Comparison of ENCODE assay signal across 1 worm cellular context in the genomic region with DNA sequence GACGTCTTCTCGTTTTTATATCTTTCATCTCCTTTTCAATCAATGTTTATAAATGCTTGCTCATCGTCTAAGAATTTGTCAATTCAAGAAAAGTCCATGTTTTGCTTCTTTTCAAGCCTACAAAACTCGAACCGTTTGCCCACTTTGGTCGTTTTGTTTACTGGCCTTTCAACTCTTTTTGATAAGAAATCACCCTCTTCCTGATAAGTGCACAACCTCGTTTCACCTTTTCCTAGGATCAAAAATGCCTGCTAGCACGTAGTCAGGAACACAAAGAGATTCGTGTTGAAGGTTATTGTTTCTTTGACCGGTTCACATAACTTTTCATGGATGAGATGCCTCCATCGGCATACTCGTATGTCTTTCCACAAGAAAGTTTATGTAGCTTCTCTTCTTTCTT.
TF ChIP-seq lines count a peak whose summit lies in the region.

No protein-coding gene starts in this region.

TF ChIP-seq in whole organism, L4 larva, 104 proteins besides CTCF, POLR2A, EP300 and RAD21 (continued from another document):
- TF ChIP-seq ceh-32 (tag; optimal IDR thresholded peaks at IDR 0.05; lab: Kevin White, UChicago; ENCODE audit: poor library complexity) (no peak), lim-7 (GFP tag; IDR thresholded peaks at IDR 0.05; lab: Robert Waterston, UW) (no peak), lin-13 (GFP tag; optimal IDR thresholded peaks at IDR 0.05; lab: Kevin White, UChicago) (no peak), attf-4 (tag; optimal IDR thresholded peaks at IDR 0.05; lab: Kevin White, UChicago) (no peak), T26A8.4 (GFP tag; IDR thresholded peaks at IDR 0.05; lab: Robert Waterston, UW) (no peak), mxl-2 (GFP tag; conservative IDR thresholded peaks at IDR 0.05; lab: Robert Waterston, UW) (no peak), madf-9 (GFP tag; conservative IDR thresholded peaks at IDR 0.05; lab: Robert Waterston, UW) (no peak), rbr-2 (tag; optimal IDR thresholded peaks at IDR 0.05; lab: Kevin White, UChicago) (no peak), php-3 (GFP tag; IDR thresholded peaks at IDR 0.05; lab: Robert Waterston, UW) (no peak), aha-1 (tag; lab: Kevin White, UChicago) (peak; percentile 76), mxl-3 (GFP tag; optimal IDR thresholded peaks at IDR 0.05; lab: Kevin White, UChicago) (no peak), dmd-6 (GFP tag; IDR thresholded peaks at IDR 0.05; lab: Robert Waterston, UW) (peak; percentile 33; the same call in 1 of the 2 replicates), nhr-111 (GFP tag; optimal IDR thresholded peaks at IDR 0.05; lab: Kevin White, UChicago) (no peak), nhr-41 (GFP tag; IDR thresholded peaks at IDR 0.05; lab: Robert Waterston, UW) (peak; percentile 63; the same call in 1 of the 2 replicates), dpl-1 (GFP tag; optimal IDR thresholded peaks at IDR 0.05; lab: Kevin White, UChicago) (no peak), ZK337.2 (GFP tag; IDR thresholded peaks at IDR 0.05; lab: Robert Waterston, UW) (no peak), pqm-1 (tag; optimal IDR thresholded peaks at IDR 0.05; lab: Kevin White, UChicago) (peak; percentile 49), fkh-10 (GFP tag; optimal IDR thresholded peaks at IDR 0.05; lab: Kevin White, UChicago) (no peak), dve-1 (tag; optimal IDR thresholded peaks at IDR 0.05; lab: Kevin White, UChicago; ENCODE audit: insufficient read depth) (peak; percentile 17), duxl-1 (tag; optimal IDR thresholded peaks at IDR 0.05; lab: Kevin White, UChicago; ENCODE audit: poor library complexity) (no peak), vab-7 (GFP tag; IDR thresholded peaks at IDR 0.05; lab: Robert Waterston, UW) (no peak), nhr-28 (tag; optimal IDR thresholded peaks at IDR 0.05; lab: Kevin White, UChicago) (peak; percentile 45), set-16 (GFP tag; IDR thresholded peaks at IDR 0.05; lab: Robert Waterston, UW) (no peak), zip-11 (GFP tag; IDR thresholded peaks at IDR 0.05; lab: Robert Waterston, UW) (no peak), mep-1 (tag; optimal IDR thresholded peaks at IDR 0.05; lab: Kevin White, UChicago) (no peak), jun-1 (tag; optimal IDR thresholded peaks at IDR 0.05; lab: Kevin White, UChicago) (no peak), unc-62 (GFP tag; optimal IDR thresholded peaks at IDR 0.05 in 1 of 2; lab: Kevin White, UChicago) (peak in 1 of 2 experiments; percentile 74), unc-62 (tag; optimal IDR thresholded peaks at IDR 0.05; lab: Kevin White, UChicago) (no peak), nhr-42 (GFP tag; IDR thresholded peaks at IDR 0.05; lab: Robert Waterston, UW) (no peak)
